Fruit fly (Drosophila melanogaster): ENCODE data around the gene Tdh.

The Tdh gene

dm6 chr3L:20508136-20508635 lies 41.4 kb downstream of the Tdh start (continued):
- TF ChIP-seq repo (GFP tag; optimal IDR thresholded peaks at IDR 0.05) (peak; percentile 79), Dref (GFP tag; IDR thresholded peaks at IDR 0.05) (no peak), C15 (GFP tag; IDR thresholded peaks at IDR 0.05) (peak; percentile 92), B-H2 (GFP tag; optimal IDR thresholded peaks at IDR 0.05) (peak; percentile 96), CG5245 (GFP tag; optimal IDR thresholded peaks at IDR 0.05) (peak; percentile 91), CG6813 (GFP tag; optimal IDR thresholded peaks at IDR 0.05) (peak; percentile 92), caup (GFP tag; optimal IDR thresholded peaks at IDR 0.05; ENCODE audit: severe bottlenecking) (peak; percentile 96), dmrt99B (tag; optimal IDR thresholded peaks at IDR 0.05) (peak; percentile 93), oc (tag; optimal IDR thresholded peaks at IDR 0.05) (peak; percentile 78), CG2199 (GFP tag; IDR thresholded peaks at IDR 0.05) (peak; percentile 84; the same call in 2 of the 3 replicates), CG3163 (GFP tag; optimal IDR thresholded peaks at IDR 0.05) (peak; percentile 88), kay (GFP tag; optimal IDR thresholded peaks at IDR 0.05) (peak; percentile 95), insv (GFP tag; optimal IDR thresholded peaks at IDR 0.05) (peak in 1 of 2 experiments; percentile 56), CG10321 (GFP tag; IDR thresholded peaks at IDR 0.05) (peak; percentile 57; the same call in 1 of the 2 replicates), Fer1 (GFP tag; optimal IDR thresholded peaks at IDR 0.05) (peak; percentile 95), onecut (GFP tag; IDR thresholded peaks at IDR 0.05) (peak; percentile 71), CG32532 (GFP tag; IDR thresholded peaks at IDR 0.05) (peak; percentile 98), fd96Cb (tag; optimal IDR thresholded peaks at IDR 0.05) (peak; percentile 91), CkIIα-i1 (GFP tag; IDR thresholded peaks at IDR 0.05) (peak; percentile 54; the same call in 1 of the 2 replicates), bsh (GFP tag; optimal IDR thresholded peaks at IDR 0.05) (peak; percentile 71 to 86), Atf3 (GFP tag; optimal IDR thresholded peaks at IDR 0.05) (peak; percentile 81), Myb (GFP tag; optimal IDR thresholded peaks at IDR 0.05) (peak; percentile 79), BEAF-32 (GFP tag; optimal IDR thresholded peaks at IDR 0.05) (peak; percentile 31), CG31365 (tag; optimal IDR thresholded peaks at IDR 0.05) (peak; percentile 78), otp (GFP tag; IDR thresholded peaks at IDR 0.05) (peak; percentile 85; the same call in 2 of the 3 replicates), run (tag; optimal IDR thresholded peaks at IDR 0.05) (peak; percentile 73), CG12071 (GFP tag; optimal IDR thresholded peaks at IDR 0.05) (peak; percentile 81), Ssrp (tag; optimal IDR thresholded peaks at IDR 0.05) (peak; percentile 84), CG11398 (GFP tag; optimal IDR thresholded peaks at IDR 0.05) (peak; percentile 83), CG18476 (GFP tag; optimal IDR thresholded peaks at IDR 0.05) (peak; percentile 93), CG9876 (GFP tag; optimal IDR thresholded peaks at IDR 0.05) (peak; percentile 87), CG4854 (GFP tag; optimal IDR thresholded peaks at IDR 0.05) (peak; percentile 86), GATAe (GFP tag; conservative IDR thresholded peaks at IDR 0.05) (peak; percentile 88), CG15269 (tag; optimal IDR thresholded peaks at IDR 0.05) (peak; percentile 94), bab2 (GFP tag; optimal IDR thresholded peaks at IDR 0.05) (peak; percentile 94), hbn (GFP tag; IDR thresholded peaks at IDR 0.05; ENCODE audit: partially characterized antibody) (peak; percentile 42; the same call in 1 of the 2 replicates), CG3281 (GFP tag; optimal IDR thresholded peaks at IDR 0.05) (peak; percentile 97), Rx (GFP tag; IDR thresholded peaks at IDR 0.05) (peak; percentile 74), cato (GFP tag; optimal IDR thresholded peaks at IDR 0.05; ENCODE audit: borderline replicate concordance) (peak; percentile 79), CG10366 (GFP tag; IDR thresholded peaks at IDR 0.05) (peak; percentile 87), CoRest (tag; optimal IDR thresholded peaks at IDR 0.05) (peak; percentile 95), chinmo (GFP tag; IDR thresholded peaks at IDR 0.05; ENCODE audit: partially characterized antibody) (0 out of 4 replicates have a peak, but pooled peaks have one; percentile 38), stwl (tag; optimal IDR thresholded peaks at IDR 0.05) (no peak), hb (GFP tag; IDR thresholded peaks at IDR 0.05; ENCODE audit: partially characterized antibody) (no peak), pum (GFP tag; optimal IDR thresholded peaks at IDR 0.05) (peak; percentile 89), CG10274 (GFP tag; optimal IDR thresholded peaks at IDR 0.05) (peak; percentile 89), rib (GFP tag; IDR thresholded peaks at IDR 0.05) (peak; percentile 92), CG18764 (GFP tag; optimal IDR thresholded peaks at IDR 0.05) (peak; percentile 74), CG10431 (GFP tag; optimal IDR thresholded peaks at IDR 0.05) (peak; percentile 55)
